Fruit fly (Drosophila melanogaster): ENCODE results near the gene CG3919.

Gene CG3919

DNA sequence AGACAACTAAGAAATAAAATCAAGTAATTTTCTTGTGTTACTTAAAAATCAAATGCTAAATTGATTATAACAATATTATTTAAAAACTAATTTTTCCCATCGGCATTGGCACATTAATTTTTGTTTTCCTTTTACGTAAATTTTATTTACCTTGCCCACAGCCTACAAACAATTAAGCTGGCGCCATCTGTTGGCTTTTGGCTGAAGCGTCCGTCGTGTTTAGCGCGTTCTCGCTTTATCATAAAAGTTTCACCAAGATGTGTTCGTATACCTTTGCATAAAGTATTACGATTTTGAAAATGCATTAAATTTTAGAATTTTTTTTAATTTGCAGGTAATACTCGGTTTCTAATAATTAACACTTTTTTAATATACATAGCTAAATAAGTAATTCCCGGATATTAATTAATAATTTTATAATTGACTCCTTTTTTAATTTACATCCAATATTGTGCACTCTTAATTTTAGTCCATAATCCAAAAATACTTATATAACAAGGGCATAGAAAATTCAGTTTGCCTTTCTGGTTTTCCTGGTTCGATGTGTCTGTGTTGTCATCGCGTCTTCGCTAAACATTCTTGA is 13.3 kb upstream of the CG3919 start:
- TF ChIP-seq psq (optimal IDR thresholded peaks at IDR 0.05), result no peak
- TF ChIP-seq EcR (GFP tag; optimal IDR thresholded peaks at IDR 0.05), result no peak
- no peak for TF ChIP-seq Dll (optimal IDR thresholded peaks at IDR 0.05)
- no peak for TF ChIP-seq usp (GFP tag; optimal IDR thresholded peaks at IDR 0.05)

DNA sequence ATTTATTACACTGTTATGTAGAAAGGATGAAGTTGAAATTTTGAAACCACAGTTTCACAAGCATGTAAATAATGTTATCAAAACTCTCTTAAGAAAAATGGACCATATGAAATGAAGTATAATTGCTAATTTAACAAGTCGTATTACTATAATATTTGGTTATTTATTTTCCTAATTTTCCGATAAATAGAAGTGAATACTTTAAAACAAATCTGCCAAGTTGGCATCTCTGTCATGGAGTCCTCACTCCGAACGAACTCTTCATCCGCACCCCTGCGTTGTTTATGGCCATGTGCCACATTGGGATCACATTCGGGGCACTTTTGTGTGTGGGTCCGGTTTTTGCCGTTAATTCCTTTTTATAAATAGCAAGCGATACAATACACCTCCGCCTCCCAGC is 10.6 kb upstream of the CG3919 start:
- TF ChIP-seq usp (GFP tag; optimal IDR thresholded peaks at IDR 0.05) (no peak), psq (optimal IDR thresholded peaks at IDR 0.05) (no peak), pan (optimal IDR thresholded peaks at IDR 0.05) (no peak), EcR (GFP tag; optimal IDR thresholded peaks at IDR 0.05) (no peak), Dll (optimal IDR thresholded peaks at IDR 0.05) (no peak), CG8478 (optimal IDR thresholded peaks at IDR 0.05) (no peak)

DNA sequence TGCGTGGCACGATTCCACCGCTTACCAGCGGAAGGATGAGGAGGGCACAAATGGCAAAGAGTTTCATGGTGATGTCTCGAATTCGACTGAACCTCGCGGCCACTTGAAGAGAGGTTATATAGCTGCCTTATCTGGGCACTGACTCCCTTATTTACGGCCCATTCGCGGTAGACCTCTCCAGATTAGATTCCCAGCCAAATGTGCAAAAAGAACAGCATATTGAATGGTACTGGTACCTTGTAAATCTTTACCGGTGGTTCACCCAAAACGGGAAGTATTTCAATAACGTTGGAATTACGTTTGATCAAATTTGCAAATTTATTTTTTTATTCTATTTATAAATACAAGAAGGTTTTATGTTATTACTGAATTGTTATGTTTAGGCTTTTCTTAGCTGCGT is 7.8 kb upstream of the CG3919 start, which contains the start of gene CG3868:
TSS of gene CG3868 (minus strand) at position 94 of the 400 bp plus-strand sequence.
- TF ChIP-seq psq (optimal IDR thresholded peaks at IDR 0.05) (no peak), CG8478 (optimal IDR thresholded peaks at IDR 0.05) (no peak), pan (optimal IDR thresholded peaks at IDR 0.05) (no peak), usp (GFP tag; optimal IDR thresholded peaks at IDR 0.05) (no peak), Dll (optimal IDR thresholded peaks at IDR 0.05) (no peak), EcR (GFP tag; optimal IDR thresholded peaks at IDR 0.05) (no peak)

DNA sequence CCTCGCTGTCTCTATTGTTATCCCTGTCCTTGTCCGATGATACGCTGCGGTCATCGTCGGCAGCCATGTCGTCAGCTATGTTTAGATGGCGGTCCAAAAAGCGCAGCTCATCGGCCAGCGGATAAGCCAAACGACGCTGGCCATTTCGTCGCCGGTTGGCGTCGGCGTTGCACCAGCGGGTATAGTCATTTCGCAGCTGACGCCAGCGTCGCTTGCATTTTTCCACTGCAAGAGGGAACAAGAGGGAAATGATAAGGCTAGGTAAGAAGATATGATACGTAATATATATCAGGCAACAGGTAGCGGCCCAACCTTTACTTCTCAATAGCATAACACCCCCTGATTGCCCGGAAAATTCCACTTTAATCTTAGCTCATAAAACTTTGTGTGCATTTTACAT is 3.8 kb upstream of the CG3919 start:
- TF ChIP-seq EcR (GFP tag; optimal IDR thresholded peaks at IDR 0.05), result no peak

DNA sequence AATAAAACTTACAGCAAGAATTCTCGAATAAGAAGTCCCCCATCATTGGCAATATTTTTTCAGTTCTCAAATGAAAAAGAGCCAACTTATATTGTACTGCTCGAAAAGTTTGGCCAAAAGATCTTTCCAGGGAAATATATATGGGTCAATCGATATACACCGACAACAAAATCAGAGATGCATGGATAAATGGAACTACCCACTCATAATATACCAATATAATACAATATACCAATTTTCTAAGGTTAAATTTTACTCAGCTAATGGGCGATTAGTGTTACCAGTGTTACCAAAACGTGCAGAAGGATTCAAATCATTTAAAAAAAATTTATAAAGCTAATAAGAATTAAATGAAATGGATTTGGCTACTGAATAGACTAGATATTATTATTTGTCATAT is 1.7 kb upstream of the CG3919 start:
- TF ChIP-seq CG8478 (optimal IDR thresholded peaks at IDR 0.05) (no peak), EcR (GFP tag; optimal IDR thresholded peaks at IDR 0.05) (no peak), psq (optimal IDR thresholded peaks at IDR 0.05) (no peak), pan (optimal IDR thresholded peaks at IDR 0.05) (no peak), usp (GFP tag; optimal IDR thresholded peaks at IDR 0.05) (no peak), Dll (optimal IDR thresholded peaks at IDR 0.05) (no peak)

DNA sequence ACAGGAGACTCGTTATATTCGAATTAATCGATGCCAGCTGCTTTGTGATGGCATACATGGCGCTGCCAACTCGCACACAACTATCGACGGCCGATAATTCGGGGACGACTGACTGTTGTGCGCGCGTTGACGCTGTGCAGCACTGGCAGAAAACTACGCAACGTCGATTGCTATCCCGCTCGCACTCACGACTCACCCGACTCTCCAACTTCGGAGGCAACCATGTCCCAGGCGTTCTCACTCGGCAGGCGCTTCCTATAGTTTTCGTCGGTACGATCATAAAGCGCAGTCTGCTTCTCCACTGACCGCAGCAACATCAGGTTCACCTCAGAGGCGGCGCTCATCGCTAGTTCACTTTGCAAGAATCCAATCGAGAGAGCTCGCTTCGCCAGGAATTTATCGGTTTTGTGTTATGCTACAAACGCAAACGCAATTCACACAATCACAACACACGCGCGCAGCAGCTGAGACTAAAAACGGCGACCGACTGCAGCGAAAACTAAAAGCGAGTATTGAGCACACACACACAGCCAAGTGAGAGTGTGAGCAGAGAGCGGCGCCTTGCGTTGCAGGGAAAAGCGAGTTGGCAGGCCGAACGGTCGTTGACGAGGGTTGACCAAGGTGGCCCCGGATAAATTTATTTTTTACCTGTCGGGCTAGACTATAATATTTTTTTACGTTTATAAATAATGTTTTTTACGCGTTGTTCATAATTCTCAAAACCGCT is 844 bp upstream of the CG3919 start, which contains the start of gene stwl:
TSS of gene stwl (minus strand) at position 521 of the 727 bp plus-strand sequence.
- TF ChIP-seq CG8478 (optimal IDR thresholded peaks at IDR 0.05), result no peak
- TF ChIP-seq usp (GFP tag; optimal IDR thresholded peaks at IDR 0.05), result no peak
- TF ChIP-seq pan (optimal IDR thresholded peaks at IDR 0.05), result no peak
- TF ChIP-seq EcR (GFP tag; optimal IDR thresholded peaks at IDR 0.05), result no peak
- TF ChIP-seq psq (optimal IDR thresholded peaks at IDR 0.05), result no peak
- no peak for TF ChIP-seq Dll (optimal IDR thresholded peaks at IDR 0.05)

DNA sequence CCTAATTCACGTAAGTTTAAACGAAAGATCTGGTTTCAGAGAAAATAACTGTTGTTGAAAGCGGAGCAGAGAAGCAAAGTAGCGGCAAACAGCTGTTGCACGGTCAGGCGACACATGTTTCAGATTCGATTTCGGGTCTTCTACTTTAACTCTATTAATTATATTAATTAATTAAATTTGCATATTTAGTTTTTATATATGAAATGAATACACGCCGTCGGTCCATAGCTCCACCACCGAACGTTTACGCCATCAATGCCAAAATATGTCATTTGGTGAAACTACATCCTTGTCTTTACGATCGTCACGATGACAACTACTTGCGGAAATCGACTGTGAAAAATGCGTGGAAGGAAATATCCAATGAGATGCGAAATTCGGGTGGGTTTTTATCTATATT is 466 bp downstream of the CG3919 start:
- TF ChIP-seq usp (GFP tag; optimal IDR thresholded peaks at IDR 0.05), result no peak
- no peak for TF ChIP-seq EcR (GFP tag; optimal IDR thresholded peaks at IDR 0.05)
- TF ChIP-seq psq (optimal IDR thresholded peaks at IDR 0.05), result no peak
- no peak for TF ChIP-seq CG8478 (optimal IDR thresholded peaks at IDR 0.05)
- no peak for TF ChIP-seq Dll (optimal IDR thresholded peaks at IDR 0.05)

DNA sequence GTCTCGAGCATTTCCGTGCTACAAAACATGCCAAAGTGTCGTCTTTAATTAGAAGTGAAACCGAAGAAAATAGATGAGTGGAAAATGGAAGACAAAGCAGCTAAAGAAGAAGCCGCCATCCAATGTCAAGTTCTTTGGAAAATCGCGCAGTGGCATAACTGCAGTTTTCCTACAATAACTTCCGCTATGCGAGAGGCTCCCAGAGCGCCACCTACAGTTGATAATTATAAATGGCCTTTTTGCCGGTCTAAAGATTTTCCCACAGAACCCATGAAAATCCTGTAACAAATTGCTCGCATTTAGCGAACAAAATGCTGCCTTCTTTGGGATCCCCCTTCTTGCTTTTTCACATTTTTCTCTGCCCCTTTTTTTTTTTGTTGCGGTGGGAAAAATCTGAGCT is 9.6 kb downstream of the CG3919 start:
- TF ChIP-seq CG8478 (optimal IDR thresholded peaks at IDR 0.05), result no peak
- TF ChIP-seq EcR (GFP tag; optimal IDR thresholded peaks at IDR 0.05), result no peak
- no peak for TF ChIP-seq pan (optimal IDR thresholded peaks at IDR 0.05)
- no peak for TF ChIP-seq psq (optimal IDR thresholded peaks at IDR 0.05)
- TF ChIP-seq usp (GFP tag; optimal IDR thresholded peaks at IDR 0.05), result no peak
- no peak for TF ChIP-seq Dll (optimal IDR thresholded peaks at IDR 0.05)

DNA sequence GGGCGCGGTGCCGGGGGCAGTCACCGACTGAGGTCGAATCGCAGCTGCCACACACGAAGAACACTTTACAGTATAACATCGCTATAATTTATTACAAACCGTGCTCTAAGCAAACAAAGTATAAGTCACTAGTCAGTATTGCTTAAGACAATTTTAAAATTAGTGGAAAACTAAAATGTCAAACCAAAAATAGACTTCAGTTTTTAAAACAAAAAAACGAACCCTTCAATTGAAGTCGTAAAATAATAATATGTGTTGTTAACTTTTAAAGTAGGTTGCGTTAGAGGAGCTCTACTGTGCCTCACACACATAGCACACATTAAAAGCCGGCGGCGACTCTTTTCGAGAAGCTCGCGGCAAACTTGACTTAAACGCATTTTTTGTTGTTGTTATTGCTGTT is 11.7 kb downstream of the CG3919 start:
- TF ChIP-seq psq (optimal IDR thresholded peaks at IDR 0.05) (no peak), usp (GFP tag; optimal IDR thresholded peaks at IDR 0.05) (no peak), pan (optimal IDR thresholded peaks at IDR 0.05) (no peak), EcR (GFP tag; optimal IDR thresholded peaks at IDR 0.05) (no peak), Dll (optimal IDR thresholded peaks at IDR 0.05) (no peak), CG8478 (optimal IDR thresholded peaks at IDR 0.05) (no peak)

DNA sequence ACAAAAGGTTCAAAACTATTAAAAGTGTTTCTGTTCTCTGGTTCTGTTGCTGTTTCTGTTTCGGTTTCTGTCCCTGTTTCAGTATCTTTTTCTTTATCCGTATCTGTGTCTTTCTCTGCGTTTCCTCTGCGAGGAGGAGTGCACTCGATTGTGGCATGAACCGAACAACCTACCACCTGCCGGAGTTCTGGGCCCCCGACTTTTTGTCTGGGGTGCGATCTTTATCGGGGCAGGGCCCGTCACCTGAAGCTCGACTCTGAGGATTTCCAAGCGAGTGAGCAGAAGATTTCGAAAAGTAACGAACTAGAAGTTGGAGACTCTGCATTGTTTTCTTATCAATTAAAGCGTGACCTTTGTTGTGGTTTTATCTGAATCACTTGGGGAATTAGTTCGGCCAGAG is 13.2 kb downstream of the CG3919 start:
- no peak for TF ChIP-seq usp (GFP tag; optimal IDR thresholded peaks at IDR 0.05)
- TF ChIP-seq EcR (GFP tag; optimal IDR thresholded peaks at IDR 0.05), result no peak
- no peak for TF ChIP-seq CG8478 (optimal IDR thresholded peaks at IDR 0.05)
- no peak for TF ChIP-seq psq (optimal IDR thresholded peaks at IDR 0.05)
- no peak for TF ChIP-seq pan (optimal IDR thresholded peaks at IDR 0.05)

DNA sequence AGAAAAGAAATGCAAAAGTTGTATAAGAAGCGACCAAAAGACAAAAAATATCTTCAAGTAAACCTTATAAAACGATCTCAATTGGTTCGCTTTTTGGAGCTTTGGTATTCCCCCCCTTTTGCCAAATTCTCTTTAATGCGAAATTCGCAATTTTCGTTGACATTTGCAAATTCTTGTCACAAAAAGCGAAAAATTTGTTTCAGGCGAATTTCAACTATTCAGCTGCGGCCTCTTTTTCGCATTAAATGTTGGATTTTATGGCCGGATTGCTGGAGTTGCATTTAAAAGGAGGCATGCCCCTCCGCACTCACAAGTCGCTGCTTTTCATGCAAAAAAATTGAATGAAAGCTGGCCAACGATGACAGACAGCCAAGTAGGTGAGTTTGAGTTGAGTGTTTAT is 14.7 kb downstream of the CG3919 start:
- TF ChIP-seq CG8478 (optimal IDR thresholded peaks at IDR 0.05) (no peak), EcR (GFP tag; optimal IDR thresholded peaks at IDR 0.05) (no peak), Dll (optimal IDR thresholded peaks at IDR 0.05) (no peak), psq (optimal IDR thresholded peaks at IDR 0.05) (no peak), usp (GFP tag; optimal IDR thresholded peaks at IDR 0.05) (no peak), pan (optimal IDR thresholded peaks at IDR 0.05) (no peak)

DNA sequence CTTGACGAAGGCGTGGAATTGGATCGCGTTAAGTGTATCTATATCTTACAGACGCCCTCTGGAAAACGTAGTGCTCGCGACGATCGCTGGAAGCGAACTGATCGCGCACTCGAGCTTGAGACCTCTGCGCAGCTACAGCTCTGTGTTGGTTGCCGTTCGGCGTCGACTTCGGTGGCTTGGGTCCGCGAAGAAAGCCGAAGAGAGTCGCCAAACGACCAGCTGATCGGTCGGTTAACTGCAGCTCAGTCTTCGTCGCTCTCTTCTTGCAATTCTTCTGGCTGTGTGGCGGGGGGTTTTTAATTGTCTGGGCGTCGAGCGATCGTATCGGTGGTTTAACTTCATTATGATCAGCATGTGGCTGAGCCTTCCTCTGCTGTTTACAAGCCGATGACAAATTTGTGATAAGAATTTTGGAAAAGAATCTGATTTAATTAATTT is 16.9 kb downstream of the CG3919 start:
- TF ChIP-seq CG8478 (optimal IDR thresholded peaks at IDR 0.05) (no peak), Dll (optimal IDR thresholded peaks at IDR 0.05) (no peak), usp (GFP tag; optimal IDR thresholded peaks at IDR 0.05) (no peak), psq (optimal IDR thresholded peaks at IDR 0.05) (no peak), EcR (GFP tag; optimal IDR thresholded peaks at IDR 0.05) (no peak), pan (optimal IDR thresholded peaks at IDR 0.05) (no peak)

DNA sequence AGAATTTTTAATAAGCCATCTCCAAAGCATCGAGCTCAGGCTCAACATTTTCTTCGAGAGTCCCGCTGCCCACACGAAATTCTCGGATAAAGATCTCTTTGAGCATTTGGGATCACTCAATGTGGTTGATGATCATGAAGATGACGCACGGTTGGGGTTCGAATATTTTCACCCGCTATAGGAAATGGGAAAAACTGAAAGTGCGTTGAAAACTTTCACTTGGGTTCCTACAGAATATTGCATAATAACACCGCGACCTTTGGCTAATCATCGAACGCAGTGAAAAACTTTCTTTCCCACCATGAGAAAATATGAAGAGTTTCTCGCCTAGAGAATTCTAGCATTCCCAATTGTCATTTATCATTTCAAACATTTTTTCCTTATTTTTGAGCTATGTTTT is 18.5 kb downstream of the CG3919 start:
- no peak for TF ChIP-seq Dll (optimal IDR thresholded peaks at IDR 0.05)
- no peak for TF ChIP-seq EcR (GFP tag; optimal IDR thresholded peaks at IDR 0.05)
- no peak for TF ChIP-seq usp (GFP tag; optimal IDR thresholded peaks at IDR 0.05)
- TF ChIP-seq pan (optimal IDR thresholded peaks at IDR 0.05), result no peak
- TF ChIP-seq CG8478 (optimal IDR thresholded peaks at IDR 0.05), result no peak
- no peak for TF ChIP-seq psq (optimal IDR thresholded peaks at IDR 0.05)
